Worm (Caenorhabditis elegans) whole organism, L4 larva: Measurements from ENCODE around the gene rib-1.

ENCODE experiments used
- ama-1 ChIP-seq: fragments of 150-350 bp; optimal IDR thresholded peaks from 2 replicates; lab custom pipeline; 2014; ENCODE audit warnings: inconsistent platforms, mixed read lengths
- cey-2 ChIP-seq: sonication (generic microtip); optimal IDR thresholded peaks from 3 replicates; lab custom pipeline; 2017; ENCODE audit warnings: missing genetic modification characterization, mild to moderate bottlenecking, missing compliant biosample characterization, antibody characterized with exemption, borderline replicate concordance; ENCODE audit not compliant: insufficient read depth
- fkh-10 ChIP-seq: fragments of 150-350 bp; optimal IDR thresholded peaks from 2 replicates; lab custom pipeline; 2014; ENCODE audit warnings: missing biosample characterization, missing genetic modification reagents, missing genetic modification characterization
- hif-1 ChIP-seq, 2 experiments: sonication (generic microtip); optimal IDR thresholded peaks; 2 replicates each; lab custom pipeline; 2016 to 2017; ENCODE audit warnings: missing compliant biosample characterization in 2 of 2, missing genetic modification characterization in 2 of 2, missing genetic modification reagents in 2 of 2, missing genotype in 2 of 2, mild to moderate bottlenecking in 1 of 2
- lin-13 ChIP-seq: fragments of 150-350 bp; optimal IDR thresholded peaks from 2 replicates; lab custom pipeline; 2014; ENCODE audit warnings: missing biosample characterization, missing genetic modification reagents, missing genetic modification characterization
- mxl-3 ChIP-seq: fragments of 200-800 bp; sonication (Bioruptor generic); optimal IDR thresholded peaks from 2 replicates; lab custom pipeline; 2018; ENCODE audit warnings: mild to moderate bottlenecking, missing genetic modification characterization, missing compliant biosample characterization
- skn-1 ChIP-seq: fragments of 150-350 bp; optimal IDR thresholded peaks from 2 replicates; lab custom pipeline; 2014; ENCODE audit warnings: missing biosample characterization, missing genetic modification characterization
- snpc-1.2 ChIP-seq: fragments of 200-800 bp; sonication (Bioruptor generic); IDR thresholded peaks from 2 replicates; pipeline ENCODE4 v1.3.6; 2022; ENCODE audit warnings: missing genetic modification reagents, missing genetic modification characterization, missing compliant biosample characterization
- unc-62 ChIP-seq, 3 experiments: fragments of 150-350 bp in 1 of 3; sonication (generic microtip); optimal IDR thresholded peaks in 2 of 3; peaks in 1 of 3; 1 replicate in 1 of 3; 2 replicates in 2 of 3; lab custom pipeline; 2014 to 2017; ENCODE audit warnings: missing biosample characterization in 3 of 3, missing genetic modification characterization in 3 of 3, missing genetic modification reagents in 3 of 3, missing genotype in 1 of 3

ce11 chrIV:11620909-11621308 lies 42.3 kb downstream of the rib-1 start, which contains the start of gene dsl-5:
- no peak for TF ChIP-seq ama-1 (lab: Kevin White, UChicago)
- no peak for TF ChIP-seq skn-1 (tag; lab: Kevin White, UChicago)
- TF ChIP-seq unc-62 (GFP tag; optimal IDR thresholded peaks at IDR 0.05 in 1 of 2; lab: Kevin White, UChicago), result no peak
- TF ChIP-seq unc-62 (tag; optimal IDR thresholded peaks at IDR 0.05; lab: Kevin White, UChicago), result no peak
- no peak for TF ChIP-seq hif-1 (tag; optimal IDR thresholded peaks at IDR 0.05; lab: Kevin White, UChicago)
- TF ChIP-seq mxl-3 (GFP tag; lab: Kevin White, UChicago), result no peak
- TF ChIP-seq cey-2 (tag; lab: Kevin White, UChicago), result no peak
- no peak for TF ChIP-seq lin-13 (GFP tag; lab: Kevin White, UChicago)
- TF ChIP-seq fkh-10 (GFP tag; lab: Kevin White, UChicago), result no peak
- TF ChIP-seq snpc-1.2 (GFP tag; lab: Robert Waterston, UW), result no peak
